Fruit fly (Drosophila melanogaster): Measurements from ENCODE around the gene ema.

The ema gene

DNA sequence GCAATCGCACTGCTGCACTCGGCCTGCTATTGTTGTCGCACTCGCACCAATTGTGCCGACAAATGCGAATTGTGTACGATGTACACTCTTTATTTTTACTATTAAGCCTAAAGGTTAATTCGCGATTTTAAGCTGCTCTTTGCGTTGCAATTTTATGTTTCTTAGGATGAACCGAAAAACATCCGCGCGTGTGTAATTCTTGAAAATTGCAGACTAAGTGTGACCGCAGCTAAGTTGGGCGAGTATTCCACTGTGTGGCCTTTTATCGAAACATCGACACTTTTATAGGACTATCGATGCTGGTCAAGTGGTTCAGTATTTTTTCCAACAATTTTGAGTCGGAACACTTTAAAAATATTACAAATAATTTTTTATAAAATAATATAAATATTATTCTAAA, 12.1 kb upstream of the ema start, which contains the start of gene Pak3 (continued):
- peak; percentile 32; the same call in 1 of the 3 replicates for TF ChIP-seq ci (GFP tag; IDR thresholded peaks at IDR 0.05)
- peak; percentile 0 for TF ChIP-seq CG31365 (tag; optimal IDR thresholded peaks at IDR 0.05)
- TF ChIP-seq Bgb (GFP tag; IDR thresholded peaks at IDR 0.05; ENCODE audit: partially characterized antibody) = peak; percentile 84
- peak; percentile 42 for TF ChIP-seq HmgZ (tag; optimal IDR thresholded peaks at IDR 0.05)
- peak; percentile 12 for TF ChIP-seq CG13296 (GFP tag; optimal IDR thresholded peaks at IDR 0.05)
- TF ChIP-seq CG10267 (tag; optimal IDR thresholded peaks at IDR 0.05) = peak; percentile 56
- TF ChIP-seq Ets97D (GFP tag; optimal IDR thresholded peaks at IDR 0.05) = peak; percentile 38
- TF ChIP-seq NfI (GFP tag; optimal IDR thresholded peaks at IDR 0.05) = peak; percentile 3
- peak; percentile 54 for TF ChIP-seq HLH4C (GFP tag; IDR thresholded peaks at IDR 0.05; ENCODE audit: partially characterized antibody)
- peak; percentile 46 for TF ChIP-seq CG13775 (GFP tag; optimal IDR thresholded peaks at IDR 0.05)
- peak; percentile 19 for TF ChIP-seq Fer1 (GFP tag; optimal IDR thresholded peaks at IDR 0.05)
- TF ChIP-seq tup (GFP tag; optimal IDR thresholded peaks at IDR 0.05) = no peak
- peak; percentile 49 for TF ChIP-seq nmo (GFP tag; optimal IDR thresholded peaks at IDR 0.05)
- TF ChIP-seq trem (tag; optimal IDR thresholded peaks at IDR 0.05) = peak; percentile 80
- TF ChIP-seq CG7928 (GFP tag; optimal IDR thresholded peaks at IDR 0.05) = peak; percentile 3
- TF ChIP-seq CG3065 (GFP tag; optimal IDR thresholded peaks at IDR 0.05) = no peak
- peak; percentile 77 for TF ChIP-seq CG6791 (GFP tag; IDR thresholded peaks at IDR 0.05; ENCODE audit: partially characterized antibody)

DNA sequence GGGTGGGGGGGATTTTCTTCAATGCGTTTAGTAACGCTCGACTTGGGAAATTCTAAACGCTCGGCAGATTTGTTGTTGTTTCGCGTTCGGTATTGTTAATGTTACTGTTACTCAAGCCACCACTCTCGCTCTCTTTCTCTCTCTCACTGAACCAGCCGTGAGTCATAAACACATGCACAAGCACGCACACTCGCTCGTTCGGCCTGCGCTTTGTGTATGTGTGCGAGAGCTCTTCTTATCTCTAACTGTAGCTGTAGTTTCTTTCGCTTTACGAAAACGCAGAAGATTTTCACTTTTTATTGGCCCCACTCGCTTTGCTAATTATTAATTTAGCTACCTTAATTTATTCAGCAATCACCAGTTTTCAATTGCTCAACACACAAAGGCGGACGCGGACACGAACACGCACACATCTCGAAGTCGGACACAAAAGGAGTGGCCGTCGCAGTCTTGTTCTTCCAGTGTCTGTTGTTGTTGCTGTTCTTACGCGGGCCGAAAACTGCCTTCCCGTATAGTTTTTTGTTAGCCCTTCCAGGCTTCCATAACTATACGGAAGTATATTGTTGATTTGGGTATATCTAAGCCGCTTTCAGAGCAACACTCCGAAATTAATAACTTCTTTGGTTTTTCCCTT, 11.6 kb upstream of the ema start:
- no peak for TF ChIP-seq gro (GFP tag; optimal IDR thresholded peaks at IDR 0.05)
- peak; percentile 90 for TF ChIP-seq kay (GFP tag; optimal IDR thresholded peaks at IDR 0.05)
- no peak for TF ChIP-seq pnt (GFP tag; optimal IDR thresholded peaks at IDR 0.05)
- no peak for TF ChIP-seq wdn (GFP tag; IDR thresholded peaks at IDR 0.05)
- TF ChIP-seq Neu2 (GFP tag; optimal IDR thresholded peaks at IDR 0.05; ENCODE audit: borderline replicate concordance) = no peak
- TF ChIP-seq CG13287 (GFP tag; IDR thresholded peaks at IDR 0.05; ENCODE audit: partially characterized antibody) = no peak
- no peak for TF ChIP-seq CG32772 (GFP tag; IDR thresholded peaks at IDR 0.05)
- TF ChIP-seq org-1 (GFP tag; optimal IDR thresholded peaks at IDR 0.05) = no peak
- TF ChIP-seq odd (GFP tag; optimal IDR thresholded peaks at IDR 0.05) = no peak
- TF ChIP-seq pzg (GFP tag; optimal IDR thresholded peaks at IDR 0.05) = no peak
- no peak for TF ChIP-seq Dip2 (GFP tag; IDR thresholded peaks at IDR 0.05)
- no peak for TF ChIP-seq CG12769 (tag; optimal IDR thresholded peaks at IDR 0.05)
- peak; percentile 39 for TF ChIP-seq YL-1 (GFP tag; optimal IDR thresholded peaks at IDR 0.05)
- no peak for TF ChIP-seq HmgZ (tag; optimal IDR thresholded peaks at IDR 0.05)
- TF ChIP-seq vfl (GFP tag; optimal IDR thresholded peaks at IDR 0.05) = no peak
- no peak for TF ChIP-seq knrl (GFP tag; IDR thresholded peaks at IDR 0.05; ENCODE audit: partially characterized antibody)
- peak; percentile 79 for TF ChIP-seq cad (GFP tag; optimal IDR thresholded peaks at IDR 0.05)
- no peak for TF ChIP-seq CG2129 (GFP tag; IDR thresholded peaks at IDR 0.05; ENCODE audit: partially characterized antibody)
- TF ChIP-seq Adf1 (GFP tag; IDR thresholded peaks at IDR 0.05) = no peak
- no peak for TF ChIP-seq CG6791 (GFP tag; IDR thresholded peaks at IDR 0.05; ENCODE audit: partially characterized antibody)
- TF ChIP-seq pan (optimal IDR thresholded peaks at IDR 0.05) = no peak
- TF ChIP-seq pan (GFP tag; optimal IDR thresholded peaks at IDR 0.05 in 1 of 2, IDR thresholded peaks at IDR 0.05 in 1 of 2) = no peak
- TF ChIP-seq gce (GFP tag; IDR thresholded peaks at IDR 0.05) = no peak
- no peak for TF ChIP-seq CG2889 (GFP tag; IDR thresholded peaks at IDR 0.05)
- TF ChIP-seq nom (GFP tag; optimal IDR thresholded peaks at IDR 0.05) = peak; percentile 36
- TF ChIP-seq CG4360 (GFP tag; IDR thresholded peaks at IDR 0.05) = peak; percentile 79
- no peak for TF ChIP-seq CG8478 (optimal IDR thresholded peaks at IDR 0.05)
- no peak for TF ChIP-seq amos (GFP tag; IDR thresholded peaks at IDR 0.05; ENCODE audit: partially characterized antibody)
- TF ChIP-seq ATbp (GFP tag; optimal IDR thresholded peaks at IDR 0.05) = no peak
- TF ChIP-seq CG30020 (tag; optimal IDR thresholded peaks at IDR 0.05) = no peak
- TF ChIP-seq sr (GFP tag; IDR thresholded peaks at IDR 0.05) = no peak
- TF ChIP-seq toy (GFP tag; IDR thresholded peaks at IDR 0.05) = no peak
- TF ChIP-seq bcd (GFP tag; optimal IDR thresholded peaks at IDR 0.05) = no peak
- TF ChIP-seq seq (GFP tag; IDR thresholded peaks at IDR 0.05) = no peak
- no peak for TF ChIP-seq esg (GFP tag; conservative IDR thresholded peaks at IDR 0.05)
